Worm (Caenorhabditis elegans) whole organism, mixed stage, embryonic: Measurements from ENCODE around the gene mltn-9.

Source experiments
- M03D4.4 ChIP-seq: sonication (generic microtip); optimal IDR thresholded peaks from 2 replicates; lab custom pipeline; 2017; ENCODE audit warnings: mild to moderate bottlenecking, missing genetic modification characterization, missing compliant biosample characterization
- bed-3 ChIP-seq: fragments of 200-800 bp; sonication (Bioruptor generic); optimal IDR thresholded peaks from 3 replicates; lab custom pipeline; 2018; ENCODE audit warnings: mild to moderate bottlenecking, missing genetic modification characterization, moderate library complexity, missing compliant biosample characterization
- blmp-1 ChIP-seq: fragments of 150-350 bp; optimal IDR thresholded peaks from 2 replicates; lab custom pipeline; 2014; ENCODE audit warnings: missing biosample characterization, missing genetic modification characterization
- ceh-39 ChIP-seq: fragments of 150-350 bp; optimal IDR thresholded peaks from 2 replicates; lab custom pipeline; 2014; ENCODE audit warnings: missing biosample characterization, missing genetic modification characterization
- ceh-83 ChIP-seq: fragments of 200-800 bp; sonication (Bioruptor generic); optimal IDR thresholded peaks from 2 replicates; lab custom pipeline; 2018; ENCODE audit warnings: mild to moderate bottlenecking, missing genetic modification characterization, missing compliant biosample characterization
- ces-1 ChIP-seq: fragments of 150-350 bp; optimal IDR thresholded peaks from 2 replicates; lab custom pipeline; 2014; ENCODE audit warnings: missing biosample characterization, missing genetic modification reagents, missing genetic modification characterization
- drap-1 ChIP-seq: fragments of 200-800 bp; sonication (Bioruptor generic); optimal IDR thresholded peaks from 3 replicates; lab custom pipeline; 2018; ENCODE audit warnings: mild to moderate bottlenecking, missing genetic modification characterization, missing compliant biosample characterization
- elt-1 ChIP-seq: sonication (generic microtip); optimal IDR thresholded peaks from 2 replicates; lab custom pipeline; 2017; ENCODE audit warnings: missing genetic modification characterization, mild to moderate bottlenecking, missing compliant biosample characterization, antibody characterized with exemption, moderate library complexity, borderline replicate concordance; ENCODE audit not compliant: insufficient read depth
- ham-2 ChIP-seq: fragments of 200-800 bp; sonication (Bioruptor generic); optimal IDR thresholded peaks from 2 replicates; lab custom pipeline; 2018; ENCODE audit warnings: mild to moderate bottlenecking, missing genetic modification characterization, missing compliant biosample characterization
- hlh-1 ChIP-seq: fragments of 150-350 bp; optimal IDR thresholded peaks from 2 replicates; lab custom pipeline; 2014; ENCODE audit warnings: missing biosample characterization, missing genetic modification reagents, missing genetic modification characterization
- lin-13 ChIP-seq: fragments of 150-350 bp; optimal IDR thresholded peaks from 2 replicates; lab custom pipeline; 2014; ENCODE audit warnings: missing biosample characterization, missing genetic modification characterization
- lin-32 ChIP-seq: fragments of 200-800 bp; sonication (Bioruptor generic); optimal IDR thresholded peaks from 2 replicates; lab custom pipeline; 2018; ENCODE audit warnings: mild to moderate bottlenecking, missing genetic modification characterization, missing compliant biosample characterization
- lsy-2 ChIP-seq: fragments of 150-350 bp; optimal IDR thresholded peaks from 2 replicates; lab custom pipeline; 2014; ENCODE audit warnings: missing biosample characterization, missing genetic modification characterization
- mab-5 ChIP-seq: fragments of 150-350 bp; optimal IDR thresholded peaks from 2 replicates; lab custom pipeline; 2014; ENCODE audit warnings: missing biosample characterization, missing genetic modification characterization
- mep-1 ChIP-seq: fragments of 150-350 bp; optimal IDR thresholded peaks from 2 replicates; lab custom pipeline; 2017; ENCODE audit warnings: missing biosample characterization, missing genetic modification reagents, missing genetic modification characterization, inconsistent platforms
- mls-2 ChIP-seq: sonication (generic microtip); optimal IDR thresholded peaks from 2 replicates; lab custom pipeline; 2016; ENCODE audit warnings: mild to moderate bottlenecking, missing genetic modification characterization, moderate library complexity, missing compliant biosample characterization
- nhr-12 ChIP-seq: fragments of 150-350 bp; optimal IDR thresholded peaks from 2 replicates; lab custom pipeline; 2014; ENCODE audit warnings: missing biosample characterization, missing genetic modification characterization
- nhr-2 ChIP-seq: fragments of 150-350 bp; optimal IDR thresholded peaks from 2 replicates; lab custom pipeline; 2014; ENCODE audit warnings: missing biosample characterization, missing genetic modification characterization
- nhr-237 ChIP-seq: fragments of 150-350 bp; optimal IDR thresholded peaks from 2 replicates; lab custom pipeline; 2014; ENCODE audit warnings: missing biosample characterization, missing genetic modification characterization
- nhr-28 ChIP-seq: fragments of 150-350 bp; optimal IDR thresholded peaks from 2 replicates; lab custom pipeline; 2014; ENCODE audit warnings: missing biosample characterization, missing genetic modification characterization
- nhr-76 ChIP-seq: sonication (generic microtip); optimal IDR thresholded peaks from 2 replicates; lab custom pipeline; 2017; ENCODE audit warnings: missing biosample characterization, missing genetic modification characterization
- sem-2 ChIP-seq: fragments of 200-800 bp; sonication (Bioruptor generic); optimal IDR thresholded peaks from 2 replicates; lab custom pipeline; 2018; ENCODE audit warnings: mild to moderate bottlenecking, missing genetic modification characterization, missing compliant biosample characterization
- snpc-4 ChIP-seq: fragments of 150-350 bp; optimal IDR thresholded peaks from 2 replicates; lab custom pipeline; 2014; ENCODE audit warnings: missing biosample characterization, missing genetic modification characterization
- sptf-1 ChIP-seq: sonication (generic microtip); optimal IDR thresholded peaks from 2 replicates; lab custom pipeline; 2017; ENCODE audit warnings: mild to moderate bottlenecking, missing genetic modification characterization, moderate library complexity, missing compliant biosample characterization
- tbx-8 ChIP-seq: fragments of 200-800 bp; sonication (Bioruptor generic); optimal IDR thresholded peaks from 2 replicates; lab custom pipeline; 2018; ENCODE audit warnings: mild to moderate bottlenecking, missing genetic modification characterization, moderate library complexity, missing compliant biosample characterization
- unc-39 ChIP-seq: fragments of 150-350 bp; optimal IDR thresholded peaks from 2 replicates; lab custom pipeline; 2014; ENCODE audit warnings: missing biosample characterization, missing genetic modification characterization
- unc-62 ChIP-seq: fragments of 150-350 bp; optimal IDR thresholded peaks from 2 replicates; lab custom pipeline; 2014; ENCODE audit warnings: missing biosample characterization, missing genetic modification reagents, missing genetic modification characterization
- zip-8 ChIP-seq: fragments of 150-350 bp; optimal IDR thresholded peaks from 2 replicates; lab custom pipeline; 2014; ENCODE audit warnings: missing biosample characterization, missing genetic modification characterization

The mltn-9 gene

ce11 chrII:14647550-14647949 is 31.7 kb downstream of the mltn-9 start:
- TF ChIP-seq zip-8 (tag; lab: Kevin White, UChicago) (no peak), nhr-12 (no peak), snpc-4 (no peak), drap-1 (GFP tag; lab: Kevin White, UChicago) (no peak), nhr-237 (tag; lab: Kevin White, UChicago) (no peak), sem-2 (no peak), mls-2 (tag; lab: Kevin White, UChicago) (no peak), unc-39 (no peak), lin-32 (GFP tag; lab: Kevin White, UChicago) (no peak), nhr-2 (tag; lab: Kevin White, UChicago) (no peak), nhr-28 (tag; lab: Kevin White, UChicago) (no peak), lin-13 (no peak), mab-5 (tag; lab: Kevin White, UChicago) (no peak), hlh-1 (tag; lab: Kevin White, UChicago) (no peak), blmp-1 (tag; lab: Kevin White, UChicago) (no peak), ceh-39 (tag; lab: Kevin White, UChicago) (no peak)

- no peak for TF ChIP-seq tbx-8 (GFP tag; lab: Kevin White, UChicago)
- peak; percentile 36 for TF ChIP-seq ham-2 (GFP tag; lab: Kevin White, UChicago)
These were observed 49.0 kb downstream of the mltn-9 start for ce11 chrII:14664647-14665518.

ce11 chrII:14666274-14666673 is 50.4 kb downstream of the mltn-9 start:
- TF ChIP-seq ces-1 (no peak), sptf-1 (tag; lab: Kevin White, UChicago) (no peak)

- TF ChIP-seq M03D4.4 (no peak), unc-39 (no peak), mep-1 (tag; lab: Kevin White, UChicago) (no peak), nhr-237 (tag; lab: Kevin White, UChicago) (no peak), ham-2 (GFP tag; lab: Kevin White, UChicago) (no peak), elt-1 (tag; lab: Kevin White, UChicago) (no peak), ces-1 (no peak), tbx-8 (GFP tag; lab: Kevin White, UChicago) (no peak), drap-1 (GFP tag; lab: Kevin White, UChicago) (no peak), sem-2 (no peak), blmp-1 (tag; lab: Kevin White, UChicago) (no peak), nhr-2 (tag; lab: Kevin White, UChicago) (no peak), lin-13 (no peak), nhr-12 (no peak), mab-5 (tag; lab: Kevin White, UChicago) (no peak), unc-62 (no peak)
- TF ChIP-seq, all 35 proteins: peak for 0
These were observed 52.8 kb downstream of the mltn-9 start for ce11 chrII:14668608-14669007.

ce11 chrII:14670175-14670574 is 54.3 kb downstream of the mltn-9 start:
- no peak for TF ChIP-seq ceh-83 (GFP tag; lab: Kevin White, UChicago)
- no peak for TF ChIP-seq blmp-1 (tag; lab: Kevin White, UChicago)
- TF ChIP-seq bed-3: no peak
- TF ChIP-seq ceh-39 (tag; lab: Kevin White, UChicago): no peak
- no peak for TF ChIP-seq nhr-12
- no peak for TF ChIP-seq hlh-1 (tag; lab: Kevin White, UChicago)

ce11 chrII:14672095-14672494 is 56.3 kb downstream of the mltn-9 start:
- TF ChIP-seq unc-39: no peak
- TF ChIP-seq ceh-83 (GFP tag; lab: Kevin White, UChicago): no peak
- no peak for TF ChIP-seq lsy-2
- no peak for TF ChIP-seq drap-1 (GFP tag; lab: Kevin White, UChicago)
- TF ChIP-seq ces-1: no peak
- no peak for TF ChIP-seq mep-1 (tag; lab: Kevin White, UChicago)
- TF ChIP-seq nhr-76 (tag; lab: Kevin White, UChicago): no peak
